Worm (Caenorhabditis elegans) whole organism, young adult: ENCODE measurements around the gene ttr-41.

ENCODE experiments used
- F37B4.10 ChIP-seq: fragments of 200-800 bp; sonication (Bioruptor generic); IDR thresholded peaks from 2 replicates; pipeline ENCODE4 v1.3.6; 2022; ENCODE audit warnings: missing genetic modification characterization, missing compliant biosample characterization
- ama-1 ChIP-seq, 3 experiments: fragments of 150-350 bp in 1 of 3; sonication (generic microtip) in 2 of 3; optimal IDR thresholded peaks; 2 replicates each; lab custom pipeline; 2014 to 2018; ENCODE audit warnings: missing biosample characterization in 2 of 3, missing genetic modification characterization in 2 of 3, missing genetic modification reagents in 2 of 3
- atf-7 ChIP-seq: sonication (generic microtip); optimal IDR thresholded peaks from 2 replicates; lab custom pipeline; 2017; ENCODE audit warnings: mild to moderate bottlenecking, missing genetic modification characterization, missing compliant biosample characterization
- bed-1 ChIP-seq: fragments of 200-800 bp; sonication (Bioruptor generic); IDR thresholded peaks from 2 replicates; pipeline ENCODE4 v1.3.6; 2022; ENCODE audit warnings: missing genetic modification reagents, missing genetic modification characterization, missing compliant biosample characterization
- dpl-1 ChIP-seq: fragments of 150-350 bp; optimal IDR thresholded peaks from 2 replicates; lab custom pipeline; 2014; ENCODE audit warnings: missing biosample characterization, missing genetic modification reagents, missing genetic modification characterization
- egrh-3 ChIP-seq: fragments of 200-800 bp; sonication (Bioruptor generic); IDR thresholded peaks from 2 replicates; pipeline ENCODE4 v1.3.6; 2022; ENCODE audit warnings: missing genetic modification reagents, missing genetic modification characterization, missing compliant biosample characterization
- ets-4 ChIP-seq: fragments of 200-800 bp; sonication (Bioruptor generic); optimal IDR thresholded peaks from 2 replicates; lab custom pipeline; 2018; ENCODE audit warnings: mild to moderate bottlenecking, missing genetic modification characterization, missing compliant biosample characterization
- snpc-3.4 ChIP-seq: sonication (generic microtip); optimal IDR thresholded peaks from 2 replicates; lab custom pipeline; 2017; ENCODE audit warnings: missing genetic modification characterization, mild to moderate bottlenecking, missing compliant biosample characterization, antibody characterized with exemption, moderate library complexity, missing genotype, missing genetic modification reagents
- snpc-4 ChIP-seq, 5 experiments: fragments of 150-350 bp in 1 of 5; sonication (generic microtip) in 4 of 5; optimal IDR thresholded peaks; 2 replicates each; lab custom pipeline; 2014 to 2018; ENCODE audit warnings: missing genetic modification characterization in 5 of 5, missing biosample characterization in 3 of 5, antibody characterized with exemption in 2 of 5, mild to moderate bottlenecking in 2 of 5, missing compliant biosample characterization in 2 of 5, missing genotype in 2 of 5, moderate library complexity in 2 of 5, missing genetic modification reagents in 1 of 5
- unc-62 ChIP-seq: fragments of 150-350 bp; optimal IDR thresholded peaks from 2 replicates; lab custom pipeline; 2014; ENCODE audit warnings: missing biosample characterization, missing genetic modification reagents, missing genetic modification characterization
- zim-3 ChIP-seq: sonication (generic microtip); optimal IDR thresholded peaks from 2 replicates; lab custom pipeline; 2017; ENCODE audit warnings: mild to moderate bottlenecking, missing genetic modification characterization, moderate library complexity, missing compliant biosample characterization
- ztf-6 ChIP-seq: fragments of 200-800 bp; sonication (Bioruptor generic); IDR thresholded peaks from 2 replicates; pipeline ENCODE4 v1.3.6; 2022; ENCODE audit warnings: missing genetic modification reagents, missing genetic modification characterization, missing compliant biosample characterization

ce11 chrII:4772441-4772840, 44.8 kb upstream of the ttr-41 start:
- no peak for TF ChIP-seq bed-1 (GFP tag; lab: Robert Waterston, UW)
- no peak for TF ChIP-seq egrh-3 (GFP tag; lab: Robert Waterston, UW)
- no peak for TF ChIP-seq atf-7 (tag; lab: Kevin White, UChicago)
- no peak for TF ChIP-seq F37B4.10 (GFP tag; lab: Robert Waterston, UW)
- no peak for TF ChIP-seq ztf-6 (GFP tag; lab: Robert Waterston, UW)
- TF ChIP-seq dpl-1 (GFP tag; lab: Kevin White, UChicago) = no peak
- no peak for TF ChIP-seq snpc-3.4 (tag; lab: Kevin White, UChicago)
- TF ChIP-seq ets-4 (GFP tag; lab: Kevin White, UChicago) = no peak
- TF ChIP-seq zim-3 (tag; lab: Kevin White, UChicago) = no peak
- TF ChIP-seq ama-1 (optimal IDR thresholded peaks at IDR 0.05; lab: Kevin White, UChicago) = no peak
- no peak for TF ChIP-seq ama-1 (GFP tag; optimal IDR thresholded peaks at IDR 0.05; lab: Kevin White, UChicago)
- TF ChIP-seq unc-62 (GFP tag; lab: Kevin White, UChicago) = no peak
- no peak for TF ChIP-seq snpc-4 (GFP tag; optimal IDR thresholded peaks at IDR 0.05; lab: Kevin White, UChicago)
- no peak for TF ChIP-seq snpc-4 (tag; optimal IDR thresholded peaks at IDR 0.05; lab: Kevin White, UChicago)
